Fruit fly (Drosophila melanogaster): ENCODE data around the gene EMC6.

dm6 chr3R:25009745-25010446, 14.9 kb downstream of the EMC6 start:
- TF ChIP-seq salr (GFP tag; optimal IDR thresholded peaks at IDR 0.05) (peak; percentile 82 to 88), CG7368 (GFP tag; optimal IDR thresholded peaks at IDR 0.05) (peak; percentile 74), fd85E (GFP tag; optimal IDR thresholded peaks at IDR 0.05) (no peak), Ets96B (tag; optimal IDR thresholded peaks at IDR 0.05) (peak; percentile 85), vri (GFP tag; optimal IDR thresholded peaks at IDR 0.05) (no peak), OdsH (GFP tag; optimal IDR thresholded peaks at IDR 0.05) (peak; percentile 84), fd59A (GFP tag; optimal IDR thresholded peaks at IDR 0.05) (peak; percentile 85), CG6854 (GFP tag; optimal IDR thresholded peaks at IDR 0.05) (peak; percentile 13), acj6 (GFP tag; optimal IDR thresholded peaks at IDR 0.05) (peak; percentile 83), spab (GFP tag; optimal IDR thresholded peaks at IDR 0.05) (peak; percentile 85), CG16779 (tag; optimal IDR thresholded peaks at IDR 0.05) (peak; percentile 79), Blimp-1 (GFP tag; optimal IDR thresholded peaks at IDR 0.05) (peak; percentile 34)

Measured in whole organism, prepupa.